Worm (Caenorhabditis elegans): Measurements from ENCODE around the gene tag-314.

DNA sequence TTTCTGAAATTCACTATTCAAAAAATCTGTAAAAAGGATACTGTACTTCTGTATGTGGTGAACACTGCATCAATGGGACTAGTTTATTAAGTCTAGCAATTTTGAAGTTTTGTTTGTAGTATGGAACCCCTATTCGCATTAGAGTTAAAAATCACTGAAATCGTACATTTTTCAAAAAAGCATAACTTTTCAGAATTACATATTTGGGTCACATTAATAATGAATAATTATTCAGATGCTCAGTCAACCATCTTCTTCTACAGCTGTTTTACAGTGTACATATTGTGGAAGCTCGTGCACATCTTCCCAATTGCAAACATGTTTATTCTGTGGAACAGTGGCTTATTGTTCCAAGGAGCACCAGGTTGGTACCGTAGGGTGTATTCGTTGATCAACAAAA lies 40.2 kb upstream of the tag-314 start:
- no peak for TF ChIP-seq ceh-9 (tag; optimal IDR thresholded peaks at IDR 0.05)
- TF ChIP-seq ama-1 (optimal IDR thresholded peaks at IDR 0.05), result peak; percentile 61
- TF ChIP-seq nhr-23 (tag; optimal IDR thresholded peaks at IDR 0.05), result no peak
- TF ChIP-seq lin-39 (tag; optimal IDR thresholded peaks at IDR 0.05), result no peak
- no peak for TF ChIP-seq lin-15B (tag; optimal IDR thresholded peaks at IDR 0.05)
- no peak for TF ChIP-seq nhr-76 (tag; optimal IDR thresholded peaks at IDR 0.05)
- no peak for TF ChIP-seq sea-2 (GFP tag; optimal IDR thresholded peaks at IDR 0.05)
- no peak for TF ChIP-seq ZK546.5 (tag; optimal IDR thresholded peaks at IDR 0.05)
- TF ChIP-seq fkh-10 (GFP tag; optimal IDR thresholded peaks at IDR 0.05), result no peak
- no peak for TF ChIP-seq egl-5 (tag; optimal IDR thresholded peaks at IDR 0.05)
- TF ChIP-seq nhr-77 (tag; optimal IDR thresholded peaks at IDR 0.05), result no peak
